Worm (Caenorhabditis elegans) whole organism, L4 larva: Measurements from ENCODE around the gene kel-10.

Experiments used
- aha-1 ChIP-seq: fragments of 150-350 bp; peaks from one replicate; lab custom pipeline; 2014; ENCODE audit warnings: missing biosample characterization, missing genetic modification characterization
- ama-1 ChIP-seq: fragments of 150-350 bp; optimal IDR thresholded peaks from 2 replicates; lab custom pipeline; 2014; ENCODE audit warnings: inconsistent platforms, mixed read lengths
- ceh-32 ChIP-seq: sonication (generic microtip); optimal IDR thresholded peaks from 2 replicates; lab custom pipeline; 2016; ENCODE audit warnings: mild to moderate bottlenecking, missing genetic modification characterization, missing compliant biosample characterization; ENCODE audit not compliant: poor library complexity
- ces-1 ChIP-seq: fragments of 150-350 bp; sonication (generic microtip); optimal IDR thresholded peaks from 4 replicates; lab custom pipeline; 2014; ENCODE audit warnings: missing biosample characterization, missing genetic modification reagents, missing genetic modification characterization
- egl-27 ChIP-seq: sonication (generic microtip); optimal IDR thresholded peaks from 3 replicates; lab custom pipeline; 2017; ENCODE audit warnings: missing biosample characterization, missing genetic modification reagents, missing genetic modification characterization
- fos-1 ChIP-seq: fragments of 150-350 bp; optimal IDR thresholded peaks from 2 replicates; lab custom pipeline; 2014; ENCODE audit warnings: missing biosample characterization, missing genetic modification characterization
- hmg-1.1 ChIP-seq: fragments of 200-800 bp; sonication (Bioruptor generic); IDR thresholded peaks from 2 replicates; pipeline ENCODE4 v1.3.6; 2022; ENCODE audit warnings: missing genetic modification reagents, missing genetic modification characterization, missing compliant biosample characterization
- lir-3 ChIP-seq: sonication (generic microtip); optimal IDR thresholded peaks from 2 replicates; lab custom pipeline; 2016; ENCODE audit warnings: mild to moderate bottlenecking, missing genetic modification characterization, missing compliant biosample characterization
- madf-5 ChIP-seq, 2 experiments: fragments of 200-800 bp; sonication (Bioruptor generic); IDR thresholded peaks; 2 replicates each; pipeline ENCODE4 v1.3.6; 2022; ENCODE audit warnings: missing compliant biosample characterization in 2 of 2, missing genetic modification characterization in 2 of 2
- pqm-1 ChIP-seq: sonication (generic microtip); optimal IDR thresholded peaks from 2 replicates; lab custom pipeline; 2017; ENCODE audit warnings: missing biosample characterization, missing genetic modification characterization

DNA sequence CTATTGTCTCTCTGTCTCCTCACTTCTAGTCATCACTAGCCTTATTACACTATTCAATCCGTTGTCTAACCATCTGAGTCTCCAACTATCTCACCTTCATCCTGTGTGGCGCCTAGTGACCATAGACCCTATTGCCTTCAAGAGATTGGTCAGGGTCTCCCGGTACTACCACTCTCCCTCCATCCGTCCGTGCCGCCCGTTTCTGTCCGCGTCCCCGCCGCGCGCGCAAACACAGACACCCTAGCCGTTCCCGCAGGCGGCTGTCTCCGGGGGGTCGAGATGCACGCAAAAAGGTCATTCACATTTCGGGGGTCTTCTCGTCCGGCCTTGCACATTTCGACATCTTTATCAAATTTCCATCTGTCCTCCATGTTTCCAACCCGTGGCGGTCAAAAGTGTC is 6.7 kb downstream of the kel-10 start:
- TF ChIP-seq madf-5 (GFP tag; IDR thresholded peaks at IDR 0.05; lab: Robert Waterston, UW) (no peak), ama-1 (lab: Kevin White, UChicago) (no peak), ceh-32 (tag; lab: Kevin White, UChicago) (no peak), aha-1 (tag; lab: Kevin White, UChicago) (no peak), egl-27 (tag; lab: Kevin White, UChicago) (no peak), pqm-1 (no peak), lir-3 (no peak), ces-1 (GFP tag; lab: Kevin White, UChicago) (no peak), fos-1 (tag; lab: Kevin White, UChicago) (no peak), hmg-1.1 (GFP tag; lab: Robert Waterston, UW) (no peak)
